Fruit fly (Drosophila melanogaster): ENCODE results near the gene Efhc1.1.
A peak's percentile ranks its signal among the peaks of the same experiment; 100 is the strongest.

- TF ChIP-seq Mnt (GFP tag; optimal IDR thresholded peaks at IDR 0.05) (no peak), ovo (GFP tag; optimal IDR thresholded peaks at IDR 0.05) (no peak), CG12768 (GFP tag; optimal IDR thresholded peaks at IDR 0.05) (no peak), CG11617 (GFP tag; optimal IDR thresholded peaks at IDR 0.05) (no peak), tj (GFP tag; optimal IDR thresholded peaks at IDR 0.05) (no peak), pad (GFP tag; optimal IDR thresholded peaks at IDR 0.05) (peak; percentile 3)
These were observed 22.8 kb downstream of the Efhc1.1 start, which contains the start of the genes Graf and mRpL3 for dm6 chrX:15760447-15761297.

All from whole organism, adult.